Worm (Caenorhabditis elegans) whole organism, L1 larva: ENCODE results near the gene str-146.

Experiments used
- C04F5.9 ChIP-seq: sonication (generic microtip); optimal IDR thresholded peaks from 2 replicates; lab custom pipeline; 2016; ENCODE audit warnings: missing genetic modification characterization, missing compliant biosample characterization
- F16B12.6 ChIP-seq: fragments of 150-350 bp; optimal IDR thresholded peaks from 2 replicates; lab custom pipeline; 2014; ENCODE audit warnings: missing biosample characterization, missing genetic modification characterization
- aha-1 ChIP-seq: fragments of 150-350 bp; optimal IDR thresholded peaks from 2 replicates; lab custom pipeline; 2014; ENCODE audit warnings: missing biosample characterization, missing genetic modification characterization
- alr-1 ChIP-seq: fragments of 200-800 bp; sonication (Bioruptor generic); optimal IDR thresholded peaks from 2 replicates; lab custom pipeline; 2018; ENCODE audit warnings: borderline replicate concordance, mild to moderate bottlenecking, missing genetic modification characterization, missing compliant biosample characterization
- ama-1 ChIP-seq: fragments of 150-350 bp; optimal IDR thresholded peaks from 2 replicates; lab custom pipeline; 2014
- ces-1 ChIP-seq: fragments of 150-350 bp; optimal IDR thresholded peaks from 2 replicates; lab custom pipeline; 2014; ENCODE audit warnings: missing biosample characterization, missing genetic modification reagents, missing genetic modification characterization
- dpl-1 ChIP-seq, 3 experiments: fragments of 150-350 bp in 2 of 3; sonication (generic microtip) in 1 of 3; optimal IDR thresholded peaks; 2 replicates each; lab custom pipeline; 2014 to 2017; ENCODE audit warnings: missing biosample characterization in 3 of 3, missing genetic modification characterization in 3 of 3, missing genetic modification reagents in 3 of 3
- dsc-1 ChIP-seq: sonication (generic microtip); optimal IDR thresholded peaks from 2 replicates; lab custom pipeline; 2016; ENCODE audit warnings: mild to moderate bottlenecking, missing genetic modification characterization, missing compliant biosample characterization
- efl-1 ChIP-seq, 4 experiments: fragments of 150-350 bp; optimal IDR thresholded peaks in 3 of 4; peaks in 1 of 4; 1 replicate in 1 of 4; 2 replicates in 3 of 4; lab custom pipeline; 2014; ENCODE audit warnings: missing biosample characterization in 2 of 4, missing genetic modification characterization in 2 of 4, missing genetic modification reagents in 2 of 4
- egl-13 ChIP-seq: sonication (generic microtip); optimal IDR thresholded peaks from 2 replicates; lab custom pipeline; 2016; ENCODE audit warnings: missing genotype, missing genetic modification reagents, missing genetic modification characterization, missing compliant biosample characterization
- egl-27 ChIP-seq, 2 experiments: fragments of 150-350 bp in 1 of 2; sonication (generic microtip); optimal IDR thresholded peaks; 3 replicates each; lab custom pipeline; 2017 to 2018; ENCODE audit warnings: missing biosample characterization in 2 of 2, missing genetic modification characterization in 2 of 2, missing genetic modification reagents in 2 of 2
- elt-2 ChIP-seq: sonication (generic microtip); optimal IDR thresholded peaks from 2 replicates; lab custom pipeline; 2016; ENCODE audit warnings: missing genetic modification characterization, mild to moderate bottlenecking, inconsistent platforms, missing compliant biosample characterization, missing genetic modification reagents
- fkh-10 ChIP-seq: sonication (generic microtip); optimal IDR thresholded peaks from 2 replicates; lab custom pipeline; 2017; ENCODE audit warnings: missing biosample characterization, missing genetic modification reagents, missing genetic modification characterization
- fkh-8 ChIP-seq: sonication (generic microtip); optimal IDR thresholded peaks from 2 replicates; lab custom pipeline; 2016; ENCODE audit warnings: mild to moderate bottlenecking, missing genetic modification characterization, missing compliant biosample characterization
- fos-1 ChIP-seq: fragments of 150-350 bp; optimal IDR thresholded peaks from 2 replicates; lab custom pipeline; 2014; ENCODE audit warnings: missing biosample characterization, missing genetic modification characterization
- hlh-17 ChIP-seq: fragments of 200-800 bp; sonication (Bioruptor generic); optimal IDR thresholded peaks from 2 replicates; lab custom pipeline; 2018; ENCODE audit warnings: missing genetic modification characterization, mild to moderate bottlenecking, missing compliant biosample characterization, moderate library complexity, borderline replicate concordance
- hlh-4 ChIP-seq: sonication (generic microtip); optimal IDR thresholded peaks from 2 replicates; lab custom pipeline; 2016; ENCODE audit warnings: mild to moderate bottlenecking, missing genetic modification characterization, missing compliant biosample characterization
- lin-13 ChIP-seq: fragments of 150-350 bp; optimal IDR thresholded peaks from 2 replicates; lab custom pipeline; 2014; ENCODE audit warnings: missing biosample characterization, missing genetic modification reagents, missing genetic modification characterization
- lin-14 ChIP-seq: fragments of 200-800 bp; sonication (Bioruptor generic); optimal IDR thresholded peaks from 2 replicates; lab custom pipeline; 2018; ENCODE audit warnings: mild to moderate bottlenecking, missing genetic modification characterization, moderate library complexity, missing compliant biosample characterization
- nhr-19 ChIP-seq: fragments of 200-800 bp; sonication (Bioruptor generic); conservative IDR thresholded peaks from 2 replicates; pipeline ENCODE4 v1.3.6; 2022; ENCODE audit warnings: missing genetic modification characterization, missing compliant biosample characterization
- nhr-20 ChIP-seq: sonication (generic microtip); optimal IDR thresholded peaks from 2 replicates; lab custom pipeline; 2016; ENCODE audit warnings: mild to moderate bottlenecking, missing genetic modification characterization, missing compliant biosample characterization
- nhr-28 ChIP-seq: fragments of 150-350 bp; optimal IDR thresholded peaks from 2 replicates; lab custom pipeline; 2014; ENCODE audit warnings: missing biosample characterization, missing genetic modification characterization
- nhr-47 ChIP-seq: sonication (generic microtip); optimal IDR thresholded peaks from 2 replicates; lab custom pipeline; 2016; ENCODE audit warnings: mild to moderate bottlenecking, missing genetic modification characterization, moderate library complexity, missing compliant biosample characterization
- nhr-77 ChIP-seq: fragments of 150-350 bp; optimal IDR thresholded peaks from 2 replicates; lab custom pipeline; 2014; ENCODE audit warnings: missing biosample characterization, missing genetic modification characterization
- nhr-90 ChIP-seq: sonication (generic microtip); optimal IDR thresholded peaks from 2 replicates; lab custom pipeline; 2016; ENCODE audit warnings: mild to moderate bottlenecking, missing genetic modification characterization, missing compliant biosample characterization; ENCODE audit not compliant: poor library complexity
- rnt-1 ChIP-seq: sonication (generic microtip); optimal IDR thresholded peaks from 2 replicates; lab custom pipeline; 2016; ENCODE audit warnings: mild to moderate bottlenecking, missing genetic modification characterization, moderate library complexity, missing compliant biosample characterization
- snu-23 ChIP-seq: sonication (generic microtip); optimal IDR thresholded peaks from 2 replicates; lab custom pipeline; 2016; ENCODE audit warnings: missing genetic modification characterization, missing compliant biosample characterization
- sup-37 ChIP-seq: fragments of 200-800 bp; sonication (Bioruptor generic); optimal IDR thresholded peaks from 2 replicates; lab custom pipeline; 2018; ENCODE audit warnings: mild to moderate bottlenecking, missing genetic modification characterization, missing compliant biosample characterization
- tbx-2 ChIP-seq: sonication (generic microtip); optimal IDR thresholded peaks from 2 replicates; lab custom pipeline; 2016; ENCODE audit warnings: missing genetic modification characterization, missing compliant biosample characterization
- unc-130 ChIP-seq: fragments of 150-350 bp; optimal IDR thresholded peaks from 2 replicates; lab custom pipeline; 2017; ENCODE audit warnings: missing biosample characterization, missing genetic modification characterization, inconsistent platforms
- unc-62 ChIP-seq: fragments of 150-350 bp; optimal IDR thresholded peaks from 2 replicates; lab custom pipeline; 2014; ENCODE audit warnings: missing biosample characterization, missing genetic modification reagents, missing genetic modification characterization
- vab-15 ChIP-seq: sonication (generic microtip); optimal IDR thresholded peaks from 2 replicates; lab custom pipeline; 2017; ENCODE audit warnings: missing genotype, mild to moderate bottlenecking, missing genetic modification characterization, missing compliant biosample characterization
- ztf-11 ChIP-seq, 2 experiments: sonication (generic microtip); optimal IDR thresholded peaks; 2 replicates each; lab custom pipeline; 2016 to 2017; ENCODE audit warnings: missing genetic modification characterization in 2 of 2, missing biosample characterization in 1 of 2, missing compliant biosample characterization in 1 of 2

The str-146 gene

DNA sequence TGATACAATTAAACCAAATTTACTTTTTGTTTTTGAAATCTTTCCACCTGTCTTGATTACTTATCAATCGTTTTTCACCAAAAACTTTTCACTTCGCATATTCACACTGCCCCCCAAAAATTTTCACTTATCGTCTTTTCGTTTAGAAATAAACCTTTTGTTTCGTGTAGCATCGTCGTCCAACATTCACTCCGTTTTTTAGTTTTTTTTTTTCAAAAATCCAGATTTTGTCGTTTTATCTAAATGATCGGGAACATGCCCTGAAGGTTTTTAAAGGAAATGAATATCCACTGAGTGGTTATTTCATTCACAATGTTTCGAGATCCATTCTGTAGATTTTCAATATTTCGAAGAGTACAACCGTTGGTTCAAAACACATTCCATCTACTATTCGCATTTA is 22.7 kb upstream of the str-146 start, which contains the start of gene D1014.7:
Gene D1014.7 (plus strand): TSS at position 301 of the 400 bp plus-strand sequence.
- TF ChIP-seq nhr-28 (tag; lab: Kevin White, UChicago), result no peak

ce11 chrV:8114542-8114941 is 19.3 kb upstream of the str-146 start:
- TF ChIP-seq ztf-11 (tag; optimal IDR thresholded peaks at IDR 0.05; lab: Kevin White, UChicago) (no peak), ces-1 (GFP tag; lab: Kevin White, UChicago) (no peak), alr-1 (no peak), ama-1 (no peak), lin-14 (GFP tag; lab: Kevin White, UChicago) (no peak), fkh-10 (GFP tag; lab: Kevin White, UChicago) (no peak), nhr-90 (tag; lab: Kevin White, UChicago) (no peak), lin-13 (GFP tag; lab: Kevin White, UChicago) (no peak), unc-62 (GFP tag; lab: Kevin White, UChicago) (no peak), vab-15 (no peak), hlh-4 (tag; lab: Kevin White, UChicago) (no peak), egl-27 (tag; optimal IDR thresholded peaks at IDR 0.05; lab: Kevin White, UChicago) (no peak), nhr-47 (tag; lab: Kevin White, UChicago) (no peak), snu-23 (GFP tag; lab: Kevin White, UChicago) (no peak)

DNA sequence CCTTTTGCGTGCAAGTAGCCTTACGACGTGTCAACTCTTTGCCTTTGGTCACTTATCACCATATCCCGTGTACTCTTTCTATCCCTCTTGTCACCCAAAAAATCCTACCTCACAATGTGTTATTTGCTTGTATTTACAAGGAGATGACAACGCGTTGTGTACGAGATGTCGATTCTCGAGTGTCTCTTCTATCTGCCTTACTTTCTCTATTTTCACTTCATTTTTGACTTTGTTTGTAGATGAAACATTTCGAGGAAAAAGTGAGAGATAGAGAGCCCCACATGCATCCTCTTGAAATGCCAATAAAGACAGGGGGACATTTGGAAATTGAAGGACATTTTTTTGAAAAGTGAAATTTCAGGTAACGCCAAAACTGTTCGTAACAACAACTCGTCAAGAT is 15.5 kb upstream of the str-146 start:
- TF ChIP-seq tbx-2 (tag; lab: Kevin White, UChicago), result peak; percentile 34
- TF ChIP-seq nhr-77, result peak; percentile 74
- no peak for TF ChIP-seq hlh-17
- TF ChIP-seq, all 84 proteins: peak for 2

- no peak for TF ChIP-seq efl-1 (optimal IDR thresholded peaks at IDR 0.05; lab: Kevin White, UChicago)
- TF ChIP-seq efl-1 (GFP tag; optimal IDR thresholded peaks at IDR 0.05 in 1 of 2; lab: Kevin White, UChicago), result peak in 1 of 2 experiments; percentile 15
- no peak for TF ChIP-seq F16B12.6 (tag; lab: Kevin White, UChicago)
These were observed 13.4 kb upstream of the str-146 start, which contains the start of gene myo-5 for ce11 chrV:8108670-8109069. Gene myo-5, plus strand, starts transcription at chrV:8108970.

- TF ChIP-seq fkh-8 (no peak), sup-37 (GFP tag; lab: Kevin White, UChicago) (no peak), hlh-4 (tag; lab: Kevin White, UChicago) (no peak), unc-130 (tag; lab: Kevin White, UChicago) (no peak), dsc-1 (tag; lab: Kevin White, UChicago) (no peak), nhr-20 (tag; lab: Kevin White, UChicago) (no peak), C04F5.9 (tag; lab: Kevin White, UChicago) (no peak), aha-1 (tag; lab: Kevin White, UChicago) (no peak), nhr-47 (tag; lab: Kevin White, UChicago) (no peak), egl-13 (no peak), elt-2 (no peak), rnt-1 (tag; lab: Kevin White, UChicago) (no peak)
These were observed 9.2 kb upstream of the str-146 start, which contains the start of gene srlf-16 for ce11 chrV:8104473-8104872. Gene srlf-16, plus strand, starts transcription at chrV:8104773.

- no peak for TF ChIP-seq sup-37 (GFP tag; lab: Kevin White, UChicago)
- no peak for TF ChIP-seq vab-15
- no peak for TF ChIP-seq nhr-19 (GFP tag; lab: Robert Waterston, UW)
- TF ChIP-seq dpl-1 (GFP tag; optimal IDR thresholded peaks at IDR 0.05; lab: Kevin White, UChicago), result no peak
- no peak for TF ChIP-seq ama-1
- no peak for TF ChIP-seq egl-13
- no peak for TF ChIP-seq fos-1 (tag; lab: Kevin White, UChicago)
- TF ChIP-seq fkh-8, result no peak
- TF ChIP-seq nhr-20 (tag; lab: Kevin White, UChicago), result no peak
- TF ChIP-seq, all 84 proteins: peak for 0
These were observed 7.7 kb upstream of the str-146 start, which contains the start of gene str-90 for ce11 chrV:8102960-8103359. Gene str-90, plus strand, starts transcription at chrV:8103260.
